Worm (Caenorhabditis elegans) whole organism, L2 larva: Measurements from ENCODE around the gene djr-1.2.

Source experiments
- egl-27 ChIP-seq: sonication (generic microtip); optimal IDR thresholded peaks from 3 replicates; lab custom pipeline; 2017; ENCODE audit warnings: missing biosample characterization, missing genetic modification reagents, missing genetic modification characterization
- elt-1 ChIP-seq: fragments of 150-350 bp; optimal IDR thresholded peaks from 2 replicates; lab custom pipeline; 2014; ENCODE audit warnings: missing biosample characterization, missing genetic modification characterization
- lin-11 ChIP-seq: fragments of 150-350 bp; sonication (generic microtip); optimal IDR thresholded peaks from 2 replicates; lab custom pipeline; 2014; ENCODE audit warnings: missing biosample characterization, missing genetic modification characterization, inconsistent platforms, mixed read lengths
- mbf-1 ChIP-seq: sonication (generic microtip); optimal IDR thresholded peaks from 2 replicates; lab custom pipeline; 2017; ENCODE audit warnings: missing biosample characterization, missing genetic modification characterization
- nhr-237 ChIP-seq: fragments of 150-350 bp; optimal IDR thresholded peaks from 2 replicates; lab custom pipeline; 2014; ENCODE audit warnings: missing biosample characterization, missing genetic modification characterization

DNA sequence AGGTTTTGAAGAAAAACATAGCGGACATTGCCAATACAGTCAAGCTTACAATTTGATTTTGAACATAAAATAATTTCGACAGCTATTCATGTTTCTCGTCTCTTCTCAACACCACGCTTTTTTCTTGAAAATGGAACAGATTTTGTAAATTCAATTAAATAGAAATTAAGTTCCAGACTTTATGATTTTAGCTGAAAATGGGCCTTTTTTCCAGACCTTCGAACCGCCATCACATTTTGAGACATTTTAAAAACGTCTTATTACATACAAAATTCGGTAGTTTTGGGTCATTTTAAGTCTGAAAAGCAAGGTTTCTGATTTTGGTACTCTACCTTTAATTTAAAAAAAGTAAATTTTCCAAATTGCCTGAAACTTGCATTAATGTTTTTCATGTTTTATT is 16.8 kb downstream of the djr-1.2 start, which contains the start of gene C49G7.12:
- TF ChIP-seq mbf-1 (tag; lab: Kevin White, UChicago) = no peak
- no peak for TF ChIP-seq elt-1 (tag; lab: Kevin White, UChicago)
- TF ChIP-seq egl-27 (tag; lab: Kevin White, UChicago) = no peak
- no peak for TF ChIP-seq lin-11 (tag; lab: Kevin White, UChicago)
- no peak for TF ChIP-seq nhr-237
